In the genomic region with DNA sequence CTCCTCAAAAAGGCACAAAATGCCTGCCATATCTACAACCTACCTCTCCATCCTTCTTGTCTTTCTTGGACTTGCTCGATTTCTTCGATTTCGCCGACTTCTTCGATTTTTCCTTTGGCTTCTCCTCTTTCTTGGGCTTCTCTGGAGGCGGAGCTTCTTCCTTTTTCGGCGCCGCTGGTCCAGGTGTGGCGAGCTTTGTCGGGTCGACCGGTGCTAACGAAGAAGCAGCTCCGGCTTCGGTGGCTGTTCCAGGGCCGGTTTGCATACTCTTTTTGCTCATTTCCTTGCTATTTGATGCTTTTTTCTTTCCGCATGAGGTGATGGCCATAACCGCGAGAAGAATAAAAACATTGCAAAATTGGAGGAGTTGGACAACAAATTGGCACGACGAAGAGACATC, we compare ENCODE assay signal across 2 worm cellular contexts.
TF ChIP-seq lines count a peak whose summit lies in the region.

No protein-coding gene starts in this region.

TF ChIP-seq in whole organism, L4 larva, 104 proteins besides CTCF, POLR2A, EP300 and RAD21:
- no peak for TF ChIP-seq Y105C5A.15 (GFP tag; IDR thresholded peaks at IDR 0.05; lab: Robert Waterston, UW)
- TF ChIP-seq set-16 (GFP tag; IDR thresholded peaks at IDR 0.05; lab: Robert Waterston, UW) = peak; percentile 83

TF ChIP-seq in whole organism, young adult, 124 proteins besides CTCF, POLR2A, EP300 and RAD21:
- TF ChIP-seq egrh-3 (GFP tag; IDR thresholded peaks at IDR 0.05; lab: Robert Waterston, UW) (peak; percentile 51; the same call in 1 of the 2 replicates), aptf-2 (GFP tag; conservative IDR thresholded peaks at IDR 0.05; lab: Robert Waterston, UW) (no peak)
